Fruit fly (Drosophila melanogaster) whole organism, embryonic: ENCODE data around the gene CG33934.

Experiments
- Bdp1 ChIP-seq: fragments of 200-800 bp; sonication (Bioruptor generic); optimal IDR thresholded peaks from 3 replicates; lab custom pipeline; 2016; ENCODE audit warnings: missing biosample characterization, missing genetic modification characterization
- CG10209 ChIP-seq: fragments of 200-800 bp; sonication (Bioruptor generic); optimal IDR thresholded peaks from 3 replicates; lab custom pipeline; 2017; ENCODE audit warnings: missing biosample characterization, mild to moderate bottlenecking, missing genetic modification characterization, missing genetic modification reagents
- CG10274 ChIP-seq: fragments of 200-800 bp; sonication (Bioruptor generic); optimal IDR thresholded peaks from 3 replicates; lab custom pipeline; 2017; ENCODE audit warnings: missing biosample characterization, mild to moderate bottlenecking, missing genetic modification characterization
- CG2116 ChIP-seq: fragments of 200-800 bp; sonication (Bioruptor generic); optimal IDR thresholded peaks from 3 replicates; lab custom pipeline; 2018; ENCODE audit warnings: missing biosample characterization, mild to moderate bottlenecking, missing genetic modification characterization
- CG9932 ChIP-seq: fragments of 200-800 bp; sonication (Bioruptor generic); IDR thresholded peaks from 2 replicates; pipeline ENCODE4 v1.3.6; 2022; ENCODE audit warnings: missing biosample characterization, missing genetic modification characterization
- Poxn ChIP-seq: fragments of 200-800 bp; sonication (Bioruptor generic); IDR thresholded peaks from 2 replicates; pipeline ENCODE4 v1.3.6; 2022; ENCODE audit warnings: missing biosample characterization, missing genetic modification characterization
- esg ChIP-seq: fragments of 200-800 bp; sonication (Bioruptor generic); conservative IDR thresholded peaks from 2 replicates; pipeline ENCODE4 v1.3.6; 2022; ENCODE audit warnings: missing biosample characterization, missing genetic modification characterization

DNA sequence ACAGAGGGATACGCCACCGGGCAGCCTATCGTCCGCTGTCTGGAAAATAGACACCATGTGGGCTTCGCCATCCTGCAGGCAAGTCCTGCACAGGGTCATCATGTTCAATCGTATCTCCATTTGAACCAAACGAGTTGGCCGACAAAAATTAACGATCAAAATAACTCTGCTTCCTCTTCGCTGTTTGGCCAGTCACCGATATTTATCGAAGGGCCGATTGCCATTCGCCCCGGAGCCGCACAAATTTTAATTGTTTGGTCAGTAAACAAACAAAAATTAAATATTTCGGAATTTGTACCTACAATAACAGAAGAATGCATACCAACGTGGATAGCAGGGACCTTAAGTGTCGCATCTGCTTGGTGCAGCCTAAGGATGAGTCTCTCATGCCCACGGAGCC lies 14.7 kb upstream of the CG33934 start, which contains the start of the genes CG4424 and CG4854:
- TF ChIP-seq CG10209 (GFP tag; lab: Kevin White, UChicago) (no peak), Poxn (GFP tag; lab: Robert Waterston, UW) (no peak), CG9932 (GFP tag; lab: Robert Waterston, UW) (no peak), CG2116 (GFP tag; lab: Kevin White, UChicago) (no peak), Bdp1 (GFP tag; lab: Kevin White, UChicago) (no peak), CG10274 (GFP tag; lab: Kevin White, UChicago) (no peak), esg (GFP tag; lab: Robert Waterston, UW) (no peak)
